Fruit fly (Drosophila melanogaster) whole organism, embryonic: ENCODE measurements around the gene CG8136.

Experiments
- Atf6 ChIP-seq: fragments of 200-800 bp; sonication (Bioruptor generic); IDR thresholded peaks from 2 replicates; pipeline ENCODE4 v1.3.6; 2022; ENCODE audit warnings: missing biosample characterization, missing genetic modification characterization
- CG11456 ChIP-seq: fragments of 200-800 bp; sonication (Bioruptor generic); IDR thresholded peaks from 3 replicates; pipeline ENCODE4 v1.3.6; 2022; ENCODE audit warnings: missing biosample characterization, missing genetic modification characterization
- CG12071 ChIP-seq: fragments of 200-800 bp; sonication (Bioruptor generic); optimal IDR thresholded peaks from 3 replicates; lab custom pipeline; 2018; ENCODE audit warnings: missing biosample characterization, mild to moderate bottlenecking, missing genetic modification characterization
- CG13775 ChIP-seq: fragments of 200-800 bp; sonication (Bioruptor generic); optimal IDR thresholded peaks from 3 replicates; lab custom pipeline; 2017; ENCODE audit warnings: missing biosample characterization, mild to moderate bottlenecking, missing genetic modification characterization
- CG15073 ChIP-seq: fragments of 200-800 bp; sonication (Bioruptor generic); optimal IDR thresholded peaks from 2 replicates; lab custom pipeline; 2016; ENCODE audit warnings: missing biosample characterization, missing genetic modification characterization
- CG1602 ChIP-seq: fragments of 200-800 bp; sonication (Bioruptor generic); optimal IDR thresholded peaks from 3 replicates; lab custom pipeline; 2016; ENCODE audit warnings: missing biosample characterization, missing genetic modification characterization
- CG1603 ChIP-seq: fragments of 200-800 bp; sonication (Bioruptor generic); optimal IDR thresholded peaks from 2 replicates; lab custom pipeline; 2019; ENCODE audit warnings: missing biosample characterization, mild to moderate bottlenecking, missing genetic modification characterization, moderate library complexity
- CG16815 ChIP-seq: fragments of 200-800 bp; sonication (Bioruptor generic); optimal IDR thresholded peaks from 3 replicates; lab custom pipeline; 2017; ENCODE audit warnings: missing biosample characterization, mild to moderate bottlenecking, missing genetic modification characterization
- CG1832 ChIP-seq: fragments of 200-800 bp; sonication (Bioruptor generic); optimal IDR thresholded peaks from 2 replicates; lab custom pipeline; 2017; ENCODE audit warnings: missing biosample characterization, mild to moderate bottlenecking, missing genetic modification characterization, inconsistent platforms
- CG18476 ChIP-seq: fragments of 200-800 bp; sonication (Bioruptor generic); optimal IDR thresholded peaks from 2 replicates; lab custom pipeline; 2016; ENCODE audit warnings: missing biosample characterization, mild to moderate bottlenecking, missing genetic modification characterization
- CG2202 ChIP-seq: fragments of 200-800 bp; sonication (Bioruptor generic); optimal IDR thresholded peaks from 2 replicates; lab custom pipeline; 2018; ENCODE audit warnings: missing biosample characterization, mild to moderate bottlenecking, missing genetic modification characterization
- CG2678 ChIP-seq: fragments of 200-800 bp; sonication (Bioruptor generic); optimal IDR thresholded peaks from 3 replicates; lab custom pipeline; 2019; ENCODE audit warnings: missing biosample characterization, mild to moderate bottlenecking, missing genetic modification characterization, moderate library complexity
- CG2889 ChIP-seq: fragments of 200-800 bp; sonication (Bioruptor generic); IDR thresholded peaks from 3 replicates; pipeline ENCODE4 v1.3.6; 2022; ENCODE audit warnings: missing biosample characterization, missing genetic modification characterization
- CG3407 ChIP-seq: fragments of 200-800 bp; sonication (Bioruptor generic); optimal IDR thresholded peaks from 2 replicates; lab custom pipeline; 2018; ENCODE audit warnings: missing biosample characterization, mild to moderate bottlenecking, missing genetic modification characterization
- CG5245 ChIP-seq: fragments of 200-800 bp; sonication (Bioruptor generic); optimal IDR thresholded peaks from 3 replicates; lab custom pipeline; 2016; ENCODE audit warnings: missing biosample characterization, missing genetic modification characterization
- CG6813 ChIP-seq: fragments of 200-800 bp; sonication (Bioruptor generic); optimal IDR thresholded peaks from 2 replicates; lab custom pipeline; 2017; ENCODE audit warnings: missing biosample characterization, missing genetic modification characterization, mild to moderate bottlenecking, moderate library complexity, missing genetic modification reagents
- CG7357 ChIP-seq: fragments of 200-800 bp; sonication (Bioruptor generic); IDR thresholded peaks from 3 replicates; pipeline ENCODE4 v1.3.6; 2022; ENCODE audit warnings: missing biosample characterization, missing genetic modification characterization
- CG7556 ChIP-seq: fragments of 200-800 bp; sonication (Bioruptor generic); optimal IDR thresholded peaks from 2 replicates; lab custom pipeline; 2017; ENCODE audit warnings: missing biosample characterization, mild to moderate bottlenecking, missing genetic modification characterization
- CG8290 ChIP-seq, 3 experiments: fragments of 200-800 bp; sonication (Bioruptor generic); optimal IDR thresholded peaks; 2 replicates each; lab custom pipeline; 2016 to 2019; ENCODE audit warnings: missing biosample characterization in 3 of 3, missing genetic modification characterization in 3 of 3, mild to moderate bottlenecking in 2 of 3, moderate library complexity in 1 of 3
- CG9797 ChIP-seq: fragments of 200-800 bp; sonication (Bioruptor generic); optimal IDR thresholded peaks from 3 replicates; lab custom pipeline; 2018; ENCODE audit warnings: missing biosample characterization, mild to moderate bottlenecking, missing genetic modification characterization
- CTCF ChIP-seq: fragments of 200-800 bp; sonication (Bioruptor generic); optimal IDR thresholded peaks from 2 replicates; lab custom pipeline; 2017; ENCODE audit warnings: missing biosample characterization, mild to moderate bottlenecking, missing genetic modification characterization, moderate library complexity
- E2f1 ChIP-seq: fragments of 200-800 bp; sonication (Bioruptor generic); IDR thresholded peaks from 2 replicates; pipeline ENCODE4 v1.3.6; 2022; ENCODE audit warnings: missing biosample characterization, missing genetic modification characterization
- HLH3B ChIP-seq: fragments of 200-800 bp; sonication (Bioruptor generic); IDR thresholded peaks from 2 replicates; pipeline ENCODE4 v1.3.6; 2022; ENCODE audit warnings: missing biosample characterization, missing genetic modification characterization
- Hmr ChIP-seq: fragments of 200-800 bp; sonication (Bioruptor generic); optimal IDR thresholded peaks from 3 replicates; lab custom pipeline; 2017; ENCODE audit warnings: mild to moderate bottlenecking, missing biosample characterization, missing genetic modification reagents, missing genetic modification characterization
- MBD-R2 ChIP-seq: fragments of 200-800 bp; sonication (Bioruptor generic); IDR thresholded peaks from 2 replicates; pipeline ENCODE4 v1.3.6; 2022; ENCODE audit warnings: missing biosample characterization, missing genetic modification characterization
- Mad ChIP-seq: fragments of 200-800 bp; sonication (Bioruptor generic); optimal IDR thresholded peaks from 2 replicates; lab custom pipeline; 2016; ENCODE audit warnings: missing biosample characterization, missing genetic modification characterization
- Neu2 ChIP-seq: fragments of 200-800 bp; sonication (Bioruptor generic); optimal IDR thresholded peaks from 3 replicates; lab custom pipeline; 2016; ENCODE audit warnings: missing biosample characterization, missing genetic modification characterization, borderline replicate concordance
- Pdp1 ChIP-seq, 2 experiments: fragments of 200-800 bp; sonication (Bioruptor generic); optimal IDR thresholded peaks; 3 replicates each; lab custom pipeline; 2016; ENCODE audit warnings: missing biosample characterization in 2 of 2, missing genetic modification characterization in 2 of 2, mild to moderate bottlenecking in 1 of 2, moderate library complexity in 1 of 2
- Rfx ChIP-seq: fragments of 200-800 bp; sonication (Bioruptor generic); IDR thresholded peaks from 2 replicates; pipeline ENCODE4 v1.3.6; 2022; ENCODE audit warnings: missing biosample characterization, missing genetic modification characterization
- aop ChIP-seq: fragments of 200-800 bp; sonication (Bioruptor generic); IDR thresholded peaks from 2 replicates; pipeline ENCODE4 v1.3.6; 2022; ENCODE audit warnings: missing biosample characterization, missing genetic modification characterization
- br ChIP-seq: fragments of >200 bp; optimal IDR thresholded peaks from 2 replicates; lab custom pipeline; 2017
- cg ChIP-seq: fragments of 200-800 bp; sonication (Bioruptor generic); optimal IDR thresholded peaks from 3 replicates; lab custom pipeline; 2019; ENCODE audit warnings: missing biosample characterization, mild to moderate bottlenecking, missing genetic modification characterization, moderate library complexity
- danr ChIP-seq: fragments of 200-800 bp; sonication (Bioruptor generic); IDR thresholded peaks from 2 replicates; pipeline ENCODE4 v1.3.6; 2022; ENCODE audit warnings: missing biosample characterization, missing genetic modification characterization
- eve ChIP-seq, 2 experiments: fragments of >200 bp; optimal IDR thresholded peaks; 2 replicates each; lab custom pipeline; 2017; ENCODE audit warnings: missing biosample characterization in 2 of 2, missing genetic modification characterization in 2 of 2
- ftz-f1 ChIP-seq: fragments of 200-800 bp; sonication (Bioruptor generic); optimal IDR thresholded peaks from 2 replicates; lab custom pipeline; 2016; ENCODE audit warnings: missing biosample characterization, missing genetic modification characterization
- fu2 ChIP-seq: fragments of 200-800 bp; sonication (Bioruptor generic); optimal IDR thresholded peaks from 2 replicates; lab custom pipeline; 2016; ENCODE audit warnings: missing biosample characterization, missing genetic modification characterization
- gro ChIP-seq: fragments of 200-800 bp; sonication (Bioruptor generic); optimal IDR thresholded peaks from 2 replicates; lab custom pipeline; 2016; ENCODE audit warnings: missing biosample characterization, missing genetic modification characterization
- hbn ChIP-seq: fragments of 200-800 bp; sonication (Bioruptor generic); IDR thresholded peaks from 2 replicates; pipeline ENCODE4 v1.3.6; 2022; ENCODE audit warnings: missing biosample characterization, missing genetic modification characterization; ENCODE audit not compliant: partially characterized antibody
- hth ChIP-seq: fragments of >200 bp; optimal IDR thresholded peaks from 2 replicates; lab custom pipeline; 2017; ENCODE audit warnings: inconsistent platforms
- jumu ChIP-seq: fragments of 200-800 bp; sonication (Bioruptor generic); optimal IDR thresholded peaks from 3 replicates; lab custom pipeline; 2016; ENCODE audit warnings: missing biosample characterization, missing genetic modification characterization
- knrl ChIP-seq: fragments of 200-800 bp; sonication (Bioruptor generic); IDR thresholded peaks from 3 replicates; pipeline ENCODE4 v1.3.6; 2022; ENCODE audit warnings: missing biosample characterization, missing genetic modification characterization; ENCODE audit not compliant: partially characterized antibody
- pum ChIP-seq: fragments of 200-800 bp; sonication (Bioruptor generic); optimal IDR thresholded peaks from 2 replicates; lab custom pipeline; 2016; ENCODE audit warnings: missing biosample characterization, missing genetic modification characterization
- shn ChIP-seq: fragments of 200-800 bp; sonication (Bioruptor generic); optimal IDR thresholded peaks from 3 replicates; lab custom pipeline; 2016; ENCODE audit warnings: missing biosample characterization, missing genetic modification characterization
- sim ChIP-seq: fragments of 200-800 bp; sonication (Bioruptor generic); IDR thresholded peaks from 2 replicates; pipeline ENCODE4 v1.3.6; 2022; ENCODE audit warnings: missing biosample characterization, missing genetic modification characterization
- sima ChIP-seq: fragments of 200-800 bp; sonication (Bioruptor generic); optimal IDR thresholded peaks from 2 replicates; lab custom pipeline; 2016; ENCODE audit warnings: missing biosample characterization, missing genetic modification characterization
- slp2 ChIP-seq: fragments of 200-800 bp; sonication (Bioruptor generic); optimal IDR thresholded peaks from 2 replicates; lab custom pipeline; 2016; ENCODE audit warnings: missing biosample characterization, missing genetic modification characterization
- so ChIP-seq: fragments of 200-800 bp; sonication (Bioruptor generic); IDR thresholded peaks from 3 replicates; pipeline ENCODE4 v1.3.6; 2022; ENCODE audit warnings: missing biosample characterization, missing genetic modification characterization
- toy ChIP-seq: fragments of 200-800 bp; sonication (Bioruptor generic); IDR thresholded peaks from 2 replicates; pipeline ENCODE4 v1.3.6; 2022; ENCODE audit warnings: missing biosample characterization, missing genetic modification characterization
- trem ChIP-seq: fragments of 200-800 bp; optimal IDR thresholded peaks from 3 replicates; lab custom pipeline; 2019; ENCODE audit warnings: missing biosample characterization, mild to moderate bottlenecking, missing genetic modification characterization, moderate library complexity
- vvl ChIP-seq: fragments of 200-800 bp; sonication (Bioruptor generic); IDR thresholded peaks from 2 replicates; pipeline ENCODE4 v1.3.6; 2022; ENCODE audit warnings: missing biosample characterization, missing genetic modification characterization
- zen2 ChIP-seq: fragments of 200-800 bp; sonication (Bioruptor generic); IDR thresholded peaks from 3 replicates; pipeline ENCODE4 v1.3.6; 2022; ENCODE audit warnings: missing biosample characterization, missing genetic modification characterization; ENCODE audit not compliant: partially characterized antibody

CG8136 gene

dm6 chr3R:8731597-8732263 is 10.6 kb downstream of the CG8136 start, which contains the start of the genes M1BP and CG8202 (continued):
- TF ChIP-seq CG7556 (peak; percentile 96), jumu (GFP tag; lab: Kevin White, UChicago) (peak; percentile 7), Mad (GFP tag; lab: Kevin White, UChicago) (peak; percentile 70), sim (GFP tag; lab: Robert Waterston, UW) (0 out of 2 replicates have a peak, but pooled peaks have one; percentile 30), CG13775 (peak; percentile 95), danr (GFP tag; lab: Robert Waterston, UW) (peak; percentile 63), gro (peak; percentile 17), CG6813 (GFP tag; lab: Kevin White, UChicago) (peak; percentile 81), knrl (GFP tag; lab: Robert Waterston, UW) (no peak), CG1832 (GFP tag; lab: Kevin White, UChicago) (no peak), trem (tag; lab: Kevin White, UChicago) (peak; percentile 87), CG1603 (tag; lab: Kevin White, UChicago) (peak; percentile 54), vvl (GFP tag; lab: Robert Waterston, UW) (peak; percentile 83), CG7357 (GFP tag; lab: Robert Waterston, UW) (peak; percentile 65; the same call in 2 of the 3 replicates), zen2 (GFP tag; lab: Robert Waterston, UW) (no peak), Pdp1 (GFP tag; optimal IDR thresholded peaks at IDR 0.05; lab: Kevin White, UChicago) (peak; percentile 55 to 57), Atf6 (GFP tag; lab: Robert Waterston, UW) (peak; percentile 55), HLH3B (peak; percentile 58), cg (GFP tag; lab: Kevin White, UChicago) (no peak), CG18476 (peak; percentile 53), slp2 (peak; percentile 68), CG11456 (GFP tag; lab: Robert Waterston, UW) (peak; percentile 83), CG8290 (GFP tag; optimal IDR thresholded peaks at IDR 0.05; lab: Kevin White, UChicago) (peak; percentile 83), CG8290 (tag; optimal IDR thresholded peaks at IDR 0.05; lab: Kevin White, UChicago) (no peak), Hmr (no peak), hth (lab: Kevin White, UChicago) (no peak), hbn (GFP tag; lab: Robert Waterston, UW) (no peak), CG2678 (tag; lab: Kevin White, UChicago) (peak; percentile 97), CG15073 (GFP tag; lab: Kevin White, UChicago) (no peak), CG2202 (tag; lab: Kevin White, UChicago) (peak; percentile 77), CG16815 (GFP tag; lab: Kevin White, UChicago) (peak; percentile 86), E2f1 (peak; percentile 73; the same call in 1 of the 2 replicates), ftz-f1 (GFP tag; lab: Kevin White, UChicago) (no peak), so (GFP tag; lab: Robert Waterston, UW) (peak; percentile 63; the same call in 1 of the 3 replicates), toy (no peak; the same call in 1 of the 2 replicates), aop (GFP tag; lab: Robert Waterston, UW) (0 out of 2 replicates have a peak, but pooled peaks have one; percentile 4), eve (GFP tag; optimal IDR thresholded peaks at IDR 0.05; lab: Kevin White, UChicago) (no peak), Neu2 (GFP tag; lab: Kevin White, UChicago) (no peak), CG3407 (GFP tag; lab: Kevin White, UChicago) (peak; percentile 71), CG12071 (GFP tag; lab: Kevin White, UChicago) (no peak), br (no peak), shn (peak; percentile 33), pum (GFP tag; lab: Kevin White, UChicago) (peak; percentile 56), CG9797 (peak; percentile 54), Rfx (GFP tag; lab: Robert Waterston, UW) (peak; percentile 80), MBD-R2 (peak; percentile 74), fu2 (GFP tag; lab: Kevin White, UChicago) (peak; percentile 45), CTCF (GFP tag; lab: Kevin White, UChicago) (peak; percentile 39), sima (GFP tag; lab: Kevin White, UChicago) (no peak), CG5245 (GFP tag; lab: Kevin White, UChicago) (peak; percentile 76), CG1602 (GFP tag; lab: Kevin White, UChicago) (peak; percentile 88), CG2889 (GFP tag; lab: Robert Waterston, UW) (peak; percentile 55; the same call in 1 of the 3 replicates)
